Fruit fly (Drosophila melanogaster) whole organism, pupa: ENCODE data around the gene Nca.

Source experiments
- CG10348 ChIP-seq: fragments of 200-800 bp; sonication (Bioruptor generic); IDR thresholded peaks from 2 replicates; pipeline ENCODE4 v1.3.6; 2022; ENCODE audit warnings: missing biosample characterization, missing genetic modification characterization
- CG12605 ChIP-seq: fragments of 200-800 bp; sonication (Bioruptor generic); IDR thresholded peaks from 2 replicates; pipeline ENCODE4 v1.3.6; 2022; ENCODE audit warnings: missing biosample characterization, missing genetic modification characterization
- CG13204 ChIP-seq: fragments of 200-800 bp; sonication (Bioruptor generic); optimal IDR thresholded peaks from 2 replicates; lab custom pipeline; 2018; ENCODE audit warnings: missing biosample characterization, mild to moderate bottlenecking, missing genetic modification characterization, moderate library complexity
- CG14655 ChIP-seq: fragments of 200-800 bp; sonication (Bioruptor generic); optimal IDR thresholded peaks from 3 replicates; lab custom pipeline; 2017; ENCODE audit warnings: mild to moderate bottlenecking, missing biosample characterization, missing genetic modification reagents, missing genetic modification characterization
- CG17806 ChIP-seq: fragments of 200-800 bp; sonication (Bioruptor generic); optimal IDR thresholded peaks from 2 replicates; lab custom pipeline; 2018; ENCODE audit warnings: missing biosample characterization, mild to moderate bottlenecking, missing genetic modification characterization, moderate library complexity
- CG32121 ChIP-seq: fragments of 200-800 bp; sonication (Bioruptor generic); IDR thresholded peaks from 2 replicates; pipeline ENCODE4 v1.3.6; 2022; ENCODE audit warnings: missing biosample characterization, missing genetic modification characterization
- CG34367 ChIP-seq: fragments of 200-800 bp; sonication (Bioruptor generic); optimal IDR thresholded peaks from 2 replicates; lab custom pipeline; 2018; ENCODE audit warnings: missing biosample characterization, mild to moderate bottlenecking, missing genetic modification characterization
- CG8159 ChIP-seq: fragments of 200-800 bp; sonication (Bioruptor generic); optimal IDR thresholded peaks from 3 replicates; lab custom pipeline; 2018; ENCODE audit warnings: missing biosample characterization, mild to moderate bottlenecking, missing genetic modification characterization, moderate library complexity
- CG9948 ChIP-seq: fragments of 200-800 bp; sonication (Bioruptor generic); optimal IDR thresholded peaks from 2 replicates; lab custom pipeline; 2018; ENCODE audit warnings: missing biosample characterization, mild to moderate bottlenecking, missing genetic modification characterization, moderate library complexity
- EcR ChIP-seq: fragments of 200-800 bp; sonication (Bioruptor generic); optimal IDR thresholded peaks from 3 replicates; lab custom pipeline; 2019; ENCODE audit warnings: missing biosample characterization, missing genetic modification characterization, mild to moderate bottlenecking, moderate library complexity, missing genetic modification reagents
- Pif1A ChIP-seq: fragments of 200-800 bp; sonication (Bioruptor generic); optimal IDR thresholded peaks from 3 replicates; lab custom pipeline; 2016; ENCODE audit warnings: missing biosample characterization, missing genetic modification characterization
- Pif1B ChIP-seq: fragments of 200-800 bp; sonication (Bioruptor generic); optimal IDR thresholded peaks from 3 replicates; lab custom pipeline; 2016; ENCODE audit warnings: missing biosample characterization, missing genetic modification characterization
- fd96Ca ChIP-seq: fragments of 200-800 bp; sonication (Bioruptor generic); IDR thresholded peaks from 3 replicates; pipeline ENCODE4 v1.3.6; 2022; ENCODE audit warnings: missing biosample characterization, missing genetic modification characterization

DNA sequence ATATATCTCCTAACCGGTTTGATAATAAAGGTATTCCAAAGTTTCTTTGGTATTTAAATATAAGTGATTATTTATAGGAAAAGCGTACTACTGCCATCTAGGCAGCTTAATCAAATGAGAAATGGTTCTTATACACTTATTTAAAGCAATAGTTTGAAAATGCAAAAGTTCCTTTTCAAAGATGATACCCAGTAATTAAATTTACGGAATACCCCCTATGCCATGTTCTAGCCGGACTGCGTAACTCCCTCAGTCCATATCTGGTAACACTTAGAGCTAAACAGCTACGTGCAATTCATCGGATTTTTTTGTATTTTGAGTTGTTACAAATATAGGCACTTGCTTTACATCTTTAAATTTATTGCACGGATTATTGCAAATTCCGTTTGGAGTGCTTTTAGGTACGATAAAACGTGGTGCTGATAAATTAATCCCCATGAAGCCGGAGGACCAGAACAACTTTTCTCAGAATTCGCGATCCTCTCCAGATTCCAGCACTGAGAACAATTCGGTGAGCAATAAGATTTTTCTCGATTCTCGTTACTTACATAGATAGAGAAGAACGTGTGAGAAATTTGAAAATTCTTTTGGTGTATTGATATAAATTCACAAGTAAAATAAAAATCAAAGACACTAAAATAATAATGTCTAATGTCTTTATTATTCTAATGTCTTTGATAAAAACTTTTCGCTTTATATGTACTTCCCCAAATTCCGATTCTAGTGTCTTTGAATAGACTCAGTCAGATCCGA, 11.0 kb downstream of the Nca start, which contains the start of gene CG7668:
- TF ChIP-seq CG34367 (tag; lab: Kevin White, UChicago): peak; percentile 83
- peak; percentile 89 for TF ChIP-seq Pif1A
- peak; percentile 89 for TF ChIP-seq CG14655
- TF ChIP-seq Pif1B (GFP tag; lab: Kevin White, UChicago): peak; percentile 80
- no peak for TF ChIP-seq EcR (GFP tag; lab: Kevin White, UChicago)
- 0 out of 2 replicates have a peak, but pooled peaks have one; percentile 20 for TF ChIP-seq CG10348 (GFP tag; lab: Robert Waterston, UW)
- peak; percentile 86 for TF ChIP-seq CG9948 (tag; lab: Kevin White, UChicago)
- TF ChIP-seq CG13204 (GFP tag; lab: Kevin White, UChicago): no peak
- TF ChIP-seq CG17806 (tag; lab: Kevin White, UChicago): peak; percentile 92
- TF ChIP-seq fd96Ca (GFP tag; lab: Robert Waterston, UW): no peak
- peak; percentile 92 for TF ChIP-seq CG8159 (tag; lab: Kevin White, UChicago)
- TF ChIP-seq CG32121 (GFP tag; lab: Robert Waterston, UW): peak; percentile 90
- peak; percentile 89 for TF ChIP-seq CG12605 (GFP tag; lab: Robert Waterston, UW)
